Fruit fly (Drosophila melanogaster): ENCODE measurements around the gene CG42525.

Gene CG42525

DNA sequence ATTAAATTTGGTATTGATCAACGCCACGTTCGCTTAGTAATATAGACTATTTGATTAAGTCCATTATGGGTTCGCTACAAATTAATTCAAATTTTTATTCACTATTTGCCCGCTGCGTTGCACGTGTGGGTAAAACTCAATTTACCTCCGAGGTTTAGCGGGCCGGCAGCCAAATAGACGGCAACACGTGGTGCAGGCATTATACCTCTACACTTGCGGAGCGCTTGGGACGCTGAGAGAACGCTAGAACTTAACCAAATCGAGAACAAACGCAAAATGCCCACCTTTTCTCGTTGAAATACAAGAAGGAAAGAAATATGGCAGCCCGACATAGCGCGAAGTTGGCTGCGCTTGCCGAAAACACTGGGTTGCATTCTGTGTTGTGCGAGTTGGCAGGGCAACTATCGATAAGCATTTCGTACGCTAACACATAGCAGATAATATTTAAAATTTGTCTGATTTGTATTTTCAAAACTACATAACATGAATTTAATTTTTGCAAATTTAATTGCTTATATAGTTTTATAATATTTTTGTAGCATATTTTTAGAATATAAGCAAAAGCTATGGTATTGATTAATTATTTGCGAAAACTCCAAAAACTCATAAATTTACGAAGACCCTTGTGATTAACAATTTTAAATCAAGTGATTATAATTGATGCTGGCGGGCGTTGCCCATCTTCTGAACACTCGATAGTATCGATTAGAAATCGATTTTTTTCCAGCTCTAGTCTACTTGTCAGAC is 33.3 kb upstream of the CG42525 start, which contains the start of the genes RpL28 and eIF1 (continued):
- TF ChIP-seq Dif (GFP tag; optimal IDR thresholded peaks at IDR 0.05; ENCODE audit: partially characterized antibody) (peak; percentile 14), Jra (GFP tag; optimal IDR thresholded peaks at IDR 0.05) (peak; percentile 84), Sp1 (GFP tag; optimal IDR thresholded peaks at IDR 0.05) (peak; percentile 91)

dm6 chr3L:3218859-3219258 is 29.3 kb upstream of the CG42525 start, which contains the start of the genes hob and nSMase:
TSS of gene hob (minus strand) at chr3L:3218920.
TSS of gene nSMase (plus strand) at chr3L:3219156.
- no peak for TF ChIP-seq jim (GFP tag; optimal IDR thresholded peaks at IDR 0.05)
- TF ChIP-seq OdsH (GFP tag; optimal IDR thresholded peaks at IDR 0.05), result peak; percentile 34

dm6 chr3L:3208895-3209294 is 19.3 kb upstream of the CG42525 start, which contains the start of the genes CG32269 and CG32270:
TSS of gene CG32269 (minus strand) at chr3L:3208985.
TSS of gene CG32270 (minus strand) at chr3L:3208985.
- TF ChIP-seq lola (GFP tag; optimal IDR thresholded peaks at IDR 0.05) (no peak), Jra (GFP tag; optimal IDR thresholded peaks at IDR 0.05) (no peak), Hnf4 (GFP tag; optimal IDR thresholded peaks at IDR 0.05) (no peak), rgr (GFP tag; optimal IDR thresholded peaks at IDR 0.05) (no peak), Hr83 (GFP tag; optimal IDR thresholded peaks at IDR 0.05; ENCODE audit: poor library complexity, severe bottlenecking) (peak; percentile 92)

DNA sequence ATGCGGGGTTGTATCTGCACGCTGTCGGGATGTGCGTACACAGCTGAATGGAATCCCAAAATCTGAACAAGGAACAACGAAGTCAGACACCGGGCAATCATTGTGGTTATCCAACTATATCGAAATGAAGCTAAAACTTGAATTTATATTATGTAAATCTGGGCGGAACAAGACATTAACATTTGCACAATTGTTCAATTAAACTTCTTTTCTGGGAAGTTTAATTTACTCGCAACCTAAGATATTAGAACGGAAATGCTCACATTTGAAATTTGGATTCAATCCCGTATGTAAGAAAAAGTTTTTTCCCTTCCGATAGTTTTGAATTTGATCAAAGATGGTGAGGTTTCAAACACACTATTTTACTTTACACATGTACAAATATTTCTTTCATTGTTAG is 16.7 kb upstream of the CG42525 start, which contains the start of gene CG33160:
Gene CG33160 (minus strand): TSS at position 101 of the 400 bp plus-strand sequence.
- TF ChIP-seq ey (GFP tag; optimal IDR thresholded peaks at IDR 0.05), result no peak
- TF ChIP-seq Sp1 (GFP tag; optimal IDR thresholded peaks at IDR 0.05), result no peak
- TF ChIP-seq Hnf4 (GFP tag; optimal IDR thresholded peaks at IDR 0.05), result no peak
- TF ChIP-seq br (GFP tag; optimal IDR thresholded peaks at IDR 0.05), result no peak
- TF ChIP-seq h (GFP tag; optimal IDR thresholded peaks at IDR 0.05), result no peak
- TF ChIP-seq Rel (GFP tag; optimal IDR thresholded peaks at IDR 0.05), result no peak
- TF ChIP-seq Rel (tag; optimal IDR thresholded peaks at IDR 0.05), result no peak
- no peak for TF ChIP-seq Abd-B (GFP tag; optimal IDR thresholded peaks at IDR 0.05)
- TF ChIP-seq Hr78 (GFP tag; optimal IDR thresholded peaks at IDR 0.05), result no peak
- no peak for TF ChIP-seq sv (GFP tag; optimal IDR thresholded peaks at IDR 0.05)
- no peak for TF ChIP-seq Dif (GFP tag; optimal IDR thresholded peaks at IDR 0.05; ENCODE audit: partially characterized antibody)
- TF ChIP-seq OdsH (GFP tag; optimal IDR thresholded peaks at IDR 0.05), result no peak
- no peak for TF ChIP-seq dsf (GFP tag; optimal IDR thresholded peaks at IDR 0.05; ENCODE audit: borderline replicate concordance)
- no peak for TF ChIP-seq HLH106 (tag; optimal IDR thresholded peaks at IDR 0.05)
- TF ChIP-seq Myc (optimal IDR thresholded peaks at IDR 0.05), result no peak
- TF ChIP-seq GATAd (GFP tag; optimal IDR thresholded peaks at IDR 0.05), result no peak
- TF ChIP-seq CG9705 (GFP tag; optimal IDR thresholded peaks at IDR 0.05), result no peak
- TF ChIP-seq CG32264 (GFP tag; optimal IDR thresholded peaks at IDR 0.05), result no peak
- no peak for TF ChIP-seq sage (GFP tag; optimal IDR thresholded peaks at IDR 0.05)
- no peak for TF ChIP-seq dl (GFP tag; optimal IDR thresholded peaks at IDR 0.05; ENCODE audit: insufficient read depth in 1 of 2, partially characterized antibody in 2 of 2)
- TF ChIP-seq psq (GFP tag; optimal IDR thresholded peaks at IDR 0.05), result no peak

- TF ChIP-seq HLH106 (tag; optimal IDR thresholded peaks at IDR 0.05) (no peak), Hnf4 (GFP tag; optimal IDR thresholded peaks at IDR 0.05) (no peak), pan (optimal IDR thresholded peaks at IDR 0.05) (no peak), Dif (GFP tag; optimal IDR thresholded peaks at IDR 0.05; ENCODE audit: partially characterized antibody) (no peak), dmrt93B (GFP tag; optimal IDR thresholded peaks at IDR 0.05) (no peak), dl (GFP tag; optimal IDR thresholded peaks at IDR 0.05; ENCODE audit: insufficient read depth in 1 of 2, partially characterized antibody in 2 of 2) (no peak), Mio (GFP tag; optimal IDR thresholded peaks at IDR 0.05) (no peak), Myc (optimal IDR thresholded peaks at IDR 0.05) (no peak), Rel (GFP tag; optimal IDR thresholded peaks at IDR 0.05) (no peak), Rel (tag; optimal IDR thresholded peaks at IDR 0.05) (no peak), sage (GFP tag; optimal IDR thresholded peaks at IDR 0.05) (no peak)
These were observed 15.8 kb upstream of the CG42525 start, which contains the start of gene CG32277 for dm6 chr3L:3205349-3205748. TSS of gene CG32277 (minus strand) at chr3L:3205449.

DNA sequence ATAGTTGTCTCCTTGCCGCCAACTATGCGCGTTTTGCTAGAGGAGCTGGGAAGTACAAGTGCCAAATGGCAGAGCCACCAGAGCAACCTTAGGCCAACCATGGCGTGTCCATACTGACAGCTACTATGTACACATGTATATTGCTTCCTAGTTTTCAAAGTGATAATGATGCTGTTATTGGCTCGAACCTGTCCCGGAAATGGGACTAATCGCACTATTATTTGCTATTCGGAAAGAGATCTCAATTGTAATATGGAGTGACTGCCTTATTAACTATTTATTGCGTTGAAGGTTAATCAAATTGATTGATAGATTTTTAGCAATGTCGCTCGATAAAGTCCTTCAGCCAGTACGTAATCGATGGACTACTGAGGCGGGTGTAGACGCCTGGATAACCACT is 14.8 kb upstream of the CG42525 start, which contains the start of gene CG33159:
Gene CG33159 (minus strand): TSS at position 101 of the 400 bp plus-strand sequence.
- no peak for TF ChIP-seq HLH106 (tag; optimal IDR thresholded peaks at IDR 0.05)
- TF ChIP-seq Vsx2 (GFP tag; optimal IDR thresholded peaks at IDR 0.05; ENCODE audit: partially characterized antibody), result no peak
- no peak for TF ChIP-seq foxo (GFP tag; optimal IDR thresholded peaks at IDR 0.05)
- TF ChIP-seq sv (GFP tag; optimal IDR thresholded peaks at IDR 0.05), result no peak
- TF ChIP-seq Myc (optimal IDR thresholded peaks at IDR 0.05), result no peak
- no peak for TF ChIP-seq N (GFP tag; optimal IDR thresholded peaks at IDR 0.05)
- no peak for TF ChIP-seq Sp1 (GFP tag; optimal IDR thresholded peaks at IDR 0.05)
- TF ChIP-seq sage (GFP tag; optimal IDR thresholded peaks at IDR 0.05), result no peak
